Fruit fly (Drosophila melanogaster) whole organism, embryonic: ENCODE measurements around the gene CG8292.

Experiments used
- CG2129 ChIP-seq: fragments of 200-800 bp; sonication (Bioruptor generic); IDR thresholded peaks from 2 replicates; pipeline ENCODE4 v1.3.6; 2022; ENCODE audit warnings: missing biosample characterization, missing genetic modification characterization; ENCODE audit not compliant: partially characterized antibody
- CG4282 ChIP-seq: fragments of 200-800 bp; sonication (Bioruptor generic); optimal IDR thresholded peaks from 2 replicates; lab custom pipeline; 2016; ENCODE audit warnings: missing biosample characterization, missing genetic modification characterization
- CG7786 ChIP-seq: fragments of 200-800 bp; sonication (Bioruptor generic); optimal IDR thresholded peaks from 2 replicates; lab custom pipeline; 2016; ENCODE audit warnings: missing biosample characterization, missing genetic modification characterization
- CkIIα-i1 ChIP-seq: fragments of 200-800 bp; sonication (Bioruptor generic); IDR thresholded peaks from 2 replicates; pipeline ENCODE4 v1.3.6; 2022; ENCODE audit warnings: missing biosample characterization, missing genetic modification characterization
- Dll ChIP-seq: fragments of 200-800 bp; sonication (Bioruptor generic); IDR thresholded peaks from 4 replicates; pipeline ENCODE4 v1.3.6; 2022; ENCODE audit warnings: missing biosample characterization, missing genetic modification characterization; ENCODE audit not compliant: partially characterized antibody
- Doc2 ChIP-seq: fragments of 200-800 bp; sonication (Bioruptor generic); IDR thresholded peaks from 2 replicates; pipeline ENCODE4 v1.3.6; 2022; ENCODE audit warnings: missing biosample characterization, missing genetic modification characterization
- Dp ChIP-seq: fragments of 200-800 bp; sonication (Bioruptor generic); optimal IDR thresholded peaks from 2 replicates; lab custom pipeline; 2018; ENCODE audit warnings: missing biosample characterization, mild to moderate bottlenecking, missing genetic modification characterization, moderate library complexity
- chinmo ChIP-seq: fragments of 200-800 bp; sonication (Bioruptor generic); IDR thresholded peaks from 4 replicates; pipeline ENCODE4 v1.3.6; 2022; ENCODE audit warnings: missing biosample characterization, missing genetic modification characterization; ENCODE audit not compliant: partially characterized antibody
- gsb ChIP-seq: fragments of 200-800 bp; sonication (Bioruptor generic); IDR thresholded peaks from 2 replicates; pipeline ENCODE4 v1.3.6; 2022; ENCODE audit warnings: missing biosample characterization, missing genetic modification characterization
- yki ChIP-seq: fragments of >200 bp; optimal IDR thresholded peaks from 3 replicates; lab custom pipeline; 2018

dm6 chr2L:8202569-8202968 lies 15.2 kb downstream of the CG8292 start:
- TF ChIP-seq CG7786 (GFP tag; lab: Kevin White, UChicago) (no peak), yki (lab: Kevin White, UChicago) (no peak), CG2129 (GFP tag; lab: Robert Waterston, UW) (no peak), CkIIα-i1 (GFP tag; lab: Robert Waterston, UW) (no peak), Dll (GFP tag; lab: Robert Waterston, UW) (no peak), Doc2 (no peak), gsb (GFP tag; lab: Robert Waterston, UW) (no peak), chinmo (GFP tag; lab: Robert Waterston, UW) (no peak), CG4282 (no peak), Dp (GFP tag; lab: Kevin White, UChicago) (no peak)
